Fruit fly (Drosophila melanogaster): ENCODE data around the gene Lon.
A peak's percentile ranks its signal among the peaks of the same experiment; 100 is the strongest.

Lon gene

dm6 chr3L:19612172-19612571 lies at the start of gene Lon, which contains the start of gene PIG-F:
Gene Lon (minus strand): TSS chr3L:19612199.
Gene PIG-F (plus strand): TSS chr3L:19612455.
- TF ChIP-seq CG3032 (tag; optimal IDR thresholded peaks at IDR 0.05) (peak; percentile 99), cyc (GFP tag; optimal IDR thresholded peaks at IDR 0.05) (peak; percentile 99), Hr38 (GFP tag; optimal IDR thresholded peaks at IDR 0.05) (peak; percentile 89), fkh (GFP tag; optimal IDR thresholded peaks at IDR 0.05) (peak; percentile 98), CG3919 (GFP tag; optimal IDR thresholded peaks at IDR 0.05) (peak; percentile 99), fd59A (GFP tag; optimal IDR thresholded peaks at IDR 0.05) (peak; percentile 99), CG32006 (GFP tag; optimal IDR thresholded peaks at IDR 0.05) (peak; percentile 99), CG16779 (tag; optimal IDR thresholded peaks at IDR 0.05) (peak; percentile 97), svp (GFP tag) (peak; percentile 100), net (GFP tag; optimal IDR thresholded peaks at IDR 0.05) (peak; percentile 99), CG6792 (GFP tag; optimal IDR thresholded peaks at IDR 0.05) (peak; percentile 99), CG34406 (GFP tag; optimal IDR thresholded peaks at IDR 0.05) (peak; percentile 99), CG7368 (GFP tag; optimal IDR thresholded peaks at IDR 0.05) (peak; percentile 98), Ets21C (GFP tag; optimal IDR thresholded peaks at IDR 0.05) (peak; percentile 99), achi (GFP tag; optimal IDR thresholded peaks at IDR 0.05) (peak; percentile 99), spab (GFP tag; optimal IDR thresholded peaks at IDR 0.05) (peak; percentile 98), topi (GFP tag; optimal IDR thresholded peaks at IDR 0.05) (peak; percentile 99), CG6276 (GFP tag; optimal IDR thresholded peaks at IDR 0.05) (peak; percentile 97), Gug (GFP tag; IDR thresholded peaks at IDR 0.05) (peak; percentile 97), dsx (GFP tag; optimal IDR thresholded peaks at IDR 0.05; ENCODE audit: poor library complexity, severe bottlenecking) (peak; percentile 96), Sox102F (GFP tag; optimal IDR thresholded peaks at IDR 0.05) (peak; percentile 99), CG9139 (GFP tag; optimal IDR thresholded peaks at IDR 0.05) (peak; percentile 97), CG15336 (GFP tag; IDR thresholded peaks at IDR 0.05) (peak; percentile 98), Lpt (GFP tag; optimal IDR thresholded peaks at IDR 0.05) (peak; percentile 98), CG11762 (GFP tag; optimal IDR thresholded peaks at IDR 0.05; ENCODE audit: insufficient read depth) (peak; percentile 99), CG10631 (GFP tag; optimal IDR thresholded peaks at IDR 0.05) (peak; percentile 99), CG6808 (GFP tag; optimal IDR thresholded peaks at IDR 0.05) (peak; percentile 98), CG8319 (GFP tag; optimal IDR thresholded peaks at IDR 0.05) (peak; percentile 98), Ets96B (tag; optimal IDR thresholded peaks at IDR 0.05) (peak; percentile 99), Met (GFP tag; optimal IDR thresholded peaks at IDR 0.05) (peak; percentile 99), ss (GFP tag; optimal IDR thresholded peaks at IDR 0.05) (peak; percentile 98 to 99), salr (GFP tag; optimal IDR thresholded peaks at IDR 0.05) (peak; percentile 96 to 99), Eip93F (GFP tag; optimal IDR thresholded peaks at IDR 0.05) (peak; percentile 94), Hr4 (GFP tag; optimal IDR thresholded peaks at IDR 0.05) (peak; percentile 99), CG31627 (GFP tag; optimal IDR thresholded peaks at IDR 0.05) (peak; percentile 99), pdm3 (GFP tag; optimal IDR thresholded peaks at IDR 0.05) (peak; percentile 99), OdsH (GFP tag; optimal IDR thresholded peaks at IDR 0.05) (peak; percentile 99), esn (GFP tag; optimal IDR thresholded peaks at IDR 0.05) (peak; percentile 99), CG11294 (GFP tag; IDR thresholded peaks at IDR 0.05) (peak; percentile 97), CG1621 (tag; optimal IDR thresholded peaks at IDR 0.05) (peak; percentile 95), Blimp-1 (GFP tag; optimal IDR thresholded peaks at IDR 0.05) (peak; percentile 95), CG6163 (GFP tag; IDR thresholded peaks at IDR 0.05) (peak; percentile 98), Sox14 (GFP tag; optimal IDR thresholded peaks at IDR 0.05) (peak; percentile 99), vri (GFP tag; optimal IDR thresholded peaks at IDR 0.05) (peak; percentile 98), Smox (GFP tag; optimal IDR thresholded peaks at IDR 0.05) (peak; percentile 99), CG8632 (GFP tag; optimal IDR thresholded peaks at IDR 0.05) (peak; percentile 99), eg (GFP tag; IDR thresholded peaks at IDR 0.05) (peak; percentile 97; the same call in 2 of the 3 replicates), acj6 (GFP tag; optimal IDR thresholded peaks at IDR 0.05) (peak; percentile 99), CG8119 (GFP tag; IDR thresholded peaks at IDR 0.05) (peak; percentile 98), Eip75B (GFP tag; optimal IDR thresholded peaks at IDR 0.05) (peak; percentile 99), Sox15 (GFP tag; optimal IDR thresholded peaks at IDR 0.05) (peak; percentile 99), CG4318 (GFP tag; optimal IDR thresholded peaks at IDR 0.05) (peak; percentile 99)

Measured in whole organism, prepupa.